Worm (Caenorhabditis elegans) whole organism, late embryonic: ENCODE results near the gene frg-1.

Experiments used
- C08G9.2 ChIP-seq: sonication (generic microtip); optimal IDR thresholded peaks from 2 replicates; lab custom pipeline; 2016; ENCODE audit warnings: mild to moderate bottlenecking, missing genetic modification characterization, moderate library complexity, missing compliant biosample characterization
- C38D4.7 ChIP-seq: fragments of 200-800 bp; sonication (Bioruptor generic); optimal IDR thresholded peaks from 2 replicates; lab custom pipeline; 2018; ENCODE audit warnings: mild to moderate bottlenecking, missing genetic modification characterization, moderate library complexity, missing compliant biosample characterization
- F13H6.1 ChIP-seq: sonication (generic microtip); optimal IDR thresholded peaks from 2 replicates; lab custom pipeline; 2016; ENCODE audit warnings: missing genetic modification characterization, missing compliant biosample characterization
- K02D7.2 ChIP-seq: sonication (generic microtip); optimal IDR thresholded peaks from 2 replicates; lab custom pipeline; 2017; ENCODE audit warnings: mild to moderate bottlenecking, missing genetic modification characterization, missing compliant biosample characterization
- T23F11.4 ChIP-seq: fragments of 200-800 bp; sonication (Bioruptor generic); optimal IDR thresholded peaks from 2 replicates; lab custom pipeline; 2018; ENCODE audit warnings: mild to moderate bottlenecking, missing genetic modification characterization, missing compliant biosample characterization
- ahr-1 ChIP-seq: sonication (generic microtip); optimal IDR thresholded peaks from 2 replicates; lab custom pipeline; 2016; ENCODE audit warnings: missing genetic modification characterization, missing compliant biosample characterization
- ama-1 ChIP-seq: fragments of 150-350 bp; optimal IDR thresholded peaks from 2 replicates; lab custom pipeline; 2014
- ceh-14 ChIP-seq: sonication (generic microtip); optimal IDR thresholded peaks from 2 replicates; lab custom pipeline; 2016; ENCODE audit warnings: missing genotype, missing genetic modification characterization, missing compliant biosample characterization
- ceh-19 ChIP-seq: fragments of 200-800 bp; sonication (Bioruptor generic); optimal IDR thresholded peaks from 2 replicates; lab custom pipeline; 2018; ENCODE audit warnings: mild to moderate bottlenecking, missing genetic modification characterization, missing compliant biosample characterization
- ceh-2 ChIP-seq: sonication (generic microtip); optimal IDR thresholded peaks from 2 replicates; lab custom pipeline; 2016; ENCODE audit warnings: missing genotype, missing genetic modification characterization, missing compliant biosample characterization
- ceh-24 ChIP-seq: sonication (generic microtip); optimal IDR thresholded peaks from 2 replicates; lab custom pipeline; 2016; ENCODE audit warnings: mild to moderate bottlenecking, missing genetic modification characterization, missing compliant biosample characterization
- ceh-31 ChIP-seq: sonication (generic microtip); optimal IDR thresholded peaks from 2 replicates; lab custom pipeline; 2016; ENCODE audit warnings: missing genetic modification characterization, missing compliant biosample characterization
- ceh-34 ChIP-seq: sonication (generic microtip); optimal IDR thresholded peaks from 2 replicates; lab custom pipeline; 2016; ENCODE audit warnings: mild to moderate bottlenecking, missing genetic modification characterization, missing compliant biosample characterization
- ceh-45 ChIP-seq: fragments of 200-800 bp; sonication (Bioruptor generic); IDR thresholded peaks from 2 replicates; pipeline ENCODE4 v1.3.6; 2022; ENCODE audit warnings: missing genetic modification reagents, missing genetic modification characterization, missing compliant biosample characterization
- ceh-48 ChIP-seq: sonication (generic microtip); optimal IDR thresholded peaks from 2 replicates; lab custom pipeline; 2016; ENCODE audit warnings: missing genetic modification characterization, inconsistent platforms, missing compliant biosample characterization
- ceh-9 ChIP-seq: sonication (generic microtip); optimal IDR thresholded peaks from 2 replicates; lab custom pipeline; 2016; ENCODE audit warnings: mild to moderate bottlenecking, missing genetic modification characterization, inconsistent platforms, missing compliant biosample characterization
- che-1 ChIP-seq: sonication (generic microtip); optimal IDR thresholded peaks from 2 replicates; lab custom pipeline; 2016; ENCODE audit warnings: mild to moderate bottlenecking, missing genetic modification characterization, missing compliant biosample characterization
- dmd-4 ChIP-seq: sonication (generic microtip); optimal IDR thresholded peaks from 2 replicates; lab custom pipeline; 2016; ENCODE audit warnings: borderline replicate concordance, missing genetic modification characterization, missing compliant biosample characterization
- dve-1 ChIP-seq: sonication (generic microtip); optimal IDR thresholded peaks from 2 replicates; lab custom pipeline; 2017; ENCODE audit warnings: antibody characterized with exemption, mild to moderate bottlenecking, missing genetic modification characterization, missing compliant biosample characterization
- elt-2 ChIP-seq: sonication (generic microtip); optimal IDR thresholded peaks from 2 replicates; lab custom pipeline; 2016; ENCODE audit warnings: missing genetic modification reagents, missing genetic modification characterization, missing compliant biosample characterization
- elt-4 ChIP-seq: sonication (generic microtip); optimal IDR thresholded peaks from 2 replicates; lab custom pipeline; 2016; ENCODE audit warnings: missing genetic modification characterization, missing compliant biosample characterization
- ets-4 ChIP-seq: sonication (generic microtip); optimal IDR thresholded peaks from 2 replicates; lab custom pipeline; 2016; ENCODE audit warnings: missing genetic modification characterization, missing compliant biosample characterization
- eyg-1 ChIP-seq: sonication (generic microtip); optimal IDR thresholded peaks from 2 replicates; lab custom pipeline; 2016; ENCODE audit warnings: missing genotype, missing genetic modification characterization, missing compliant biosample characterization
- fax-1 ChIP-seq: sonication (generic microtip); optimal IDR thresholded peaks from 2 replicates; lab custom pipeline; 2016; ENCODE audit warnings: missing genotype, missing genetic modification characterization, missing compliant biosample characterization
- fkh-10 ChIP-seq: fragments of 150-350 bp; optimal IDR thresholded peaks from 2 replicates; lab custom pipeline; 2014; ENCODE audit warnings: missing biosample characterization, missing genetic modification reagents, missing genetic modification characterization
- fkh-6 ChIP-seq: sonication (generic microtip); optimal IDR thresholded peaks from 2 replicates; lab custom pipeline; 2016; ENCODE audit warnings: missing genetic modification characterization, missing compliant biosample characterization
- hlh-13 ChIP-seq: fragments of 200-800 bp; sonication (Bioruptor generic); optimal IDR thresholded peaks from 2 replicates; lab custom pipeline; 2018; ENCODE audit warnings: mild to moderate bottlenecking, missing genetic modification characterization, missing compliant biosample characterization
- hlh-30 ChIP-seq: sonication (generic microtip); optimal IDR thresholded peaks from 2 replicates; lab custom pipeline; 2017; ENCODE audit warnings: antibody characterized with exemption, missing genetic modification characterization, missing compliant biosample characterization; ENCODE audit not compliant: insufficient read depth
- hlh-6 ChIP-seq: sonication (generic microtip); optimal IDR thresholded peaks from 2 replicates; lab custom pipeline; 2016; ENCODE audit warnings: missing genotype, missing genetic modification characterization, missing compliant biosample characterization
- hlh-8 ChIP-seq: sonication (generic microtip); optimal IDR thresholded peaks from 2 replicates; lab custom pipeline; 2016; ENCODE audit warnings: missing genotype, missing genetic modification characterization, missing compliant biosample characterization
- mec-3 ChIP-seq: sonication (generic microtip); optimal IDR thresholded peaks from 2 replicates; lab custom pipeline; 2016; ENCODE audit warnings: borderline replicate concordance, missing genetic modification characterization, missing compliant biosample characterization
- nfya-1 ChIP-seq: sonication (generic microtip); optimal IDR thresholded peaks from 2 replicates; lab custom pipeline; 2017; ENCODE audit warnings: missing genetic modification characterization, mild to moderate bottlenecking, missing compliant biosample characterization, antibody characterized with exemption, moderate library complexity
- npax-4 ChIP-seq: sonication (generic microtip); optimal IDR thresholded peaks from 2 replicates; lab custom pipeline; 2016; ENCODE audit warnings: missing genetic modification characterization, missing compliant biosample characterization
- pag-3 ChIP-seq: sonication (generic microtip); optimal IDR thresholded peaks from 2 replicates; lab custom pipeline; 2016; ENCODE audit warnings: missing compliant biosample characterization, missing genetic modification characterization, borderline replicate concordance
- pax-1 ChIP-seq: fragments of 150-350 bp; optimal IDR thresholded peaks from 2 replicates; lab custom pipeline; 2014; ENCODE audit warnings: missing biosample characterization, missing genetic modification characterization
- pqm-1 ChIP-seq: sonication (generic microtip); optimal IDR thresholded peaks from 2 replicates; lab custom pipeline; 2016; ENCODE audit warnings: missing genetic modification characterization, missing compliant biosample characterization
- rnt-1 ChIP-seq: sonication (generic microtip); optimal IDR thresholded peaks from 2 replicates; lab custom pipeline; 2016; ENCODE audit warnings: missing genetic modification characterization, missing compliant biosample characterization
- sdc-2 ChIP-seq: sonication (generic microtip); optimal IDR thresholded peaks from 2 replicates; lab custom pipeline; 2016; ENCODE audit warnings: missing genotype, missing genetic modification characterization, missing compliant biosample characterization
- sox-4 ChIP-seq: sonication (generic microtip); optimal IDR thresholded peaks from 2 replicates; lab custom pipeline; 2017; ENCODE audit warnings: mild to moderate bottlenecking, missing genetic modification characterization, inconsistent platforms, missing compliant biosample characterization
- syd-9 ChIP-seq: sonication (generic microtip); optimal IDR thresholded peaks from 2 replicates; lab custom pipeline; 2016; ENCODE audit warnings: mild to moderate bottlenecking, missing genetic modification characterization, moderate library complexity, missing compliant biosample characterization
- tbx-2 ChIP-seq: sonication (generic microtip); optimal IDR thresholded peaks from 2 replicates; lab custom pipeline; 2016; ENCODE audit warnings: missing genetic modification characterization, missing compliant biosample characterization
- tbx-7 ChIP-seq: sonication (generic microtip); optimal IDR thresholded peaks from 2 replicates; lab custom pipeline; 2016; ENCODE audit warnings: missing genotype, missing genetic modification characterization, missing compliant biosample characterization
- ttx-3 ChIP-seq: sonication (generic microtip); optimal IDR thresholded peaks from 2 replicates; lab custom pipeline; 2016; ENCODE audit warnings: missing genetic modification reagents, missing genetic modification characterization, missing compliant biosample characterization
- unc-42 ChIP-seq: sonication (generic microtip); optimal IDR thresholded peaks from 2 replicates; lab custom pipeline; 2016; ENCODE audit warnings: missing genotype, missing genetic modification characterization, missing compliant biosample characterization
- unc-55 ChIP-seq: sonication (generic microtip); optimal IDR thresholded peaks from 2 replicates; lab custom pipeline; 2017; ENCODE audit warnings: missing biosample characterization, missing genetic modification reagents, missing genetic modification characterization
- unc-86 ChIP-seq: sonication (generic microtip); optimal IDR thresholded peaks from 2 replicates; lab custom pipeline; 2016; ENCODE audit warnings: missing genetic modification characterization, missing compliant biosample characterization

frg-1 gene

DNA sequence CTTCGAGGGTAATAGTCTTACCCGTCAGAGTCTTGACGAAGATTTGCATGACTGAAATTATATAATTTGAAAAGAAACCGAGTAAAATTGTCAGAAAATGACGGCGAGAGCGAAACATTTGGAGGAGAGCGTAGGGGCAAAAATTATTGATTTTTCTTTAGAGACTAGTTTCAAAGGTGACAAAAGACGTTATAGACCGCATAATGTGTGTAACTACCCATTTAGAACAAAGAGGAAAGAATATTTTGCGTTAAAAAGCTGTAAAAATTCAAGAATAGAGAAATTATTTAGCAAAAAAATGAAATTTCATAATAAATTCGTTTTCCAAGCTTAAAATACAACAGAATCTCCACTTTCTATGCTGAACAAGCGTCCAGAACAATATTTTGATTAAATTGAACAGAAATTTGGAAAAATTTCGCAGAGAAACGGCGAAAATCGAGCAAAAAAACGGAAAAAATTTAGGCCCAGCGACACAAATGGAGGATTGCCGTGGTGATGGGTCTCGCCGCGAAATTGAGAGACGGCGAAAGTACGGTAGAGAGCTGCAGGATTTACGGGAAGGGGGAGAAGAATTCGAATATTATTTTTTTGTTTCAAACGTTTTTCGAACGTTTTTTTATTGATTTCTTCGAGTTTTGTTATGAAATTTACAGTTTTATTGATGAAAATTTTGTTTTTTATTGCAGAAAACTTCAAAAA lies at the start of gene frg-1, which contains the start of gene ubq-2:
TSS of gene frg-1 (plus strand) at position 690 of the 702 bp plus-strand sequence.
TSS of gene ubq-2 (minus strand) at position 51 of the 702 bp plus-strand sequence.
- TF ChIP-seq unc-86 (tag; lab: Kevin White, UChicago), result no peak
- TF ChIP-seq hlh-13, result no peak
- TF ChIP-seq fax-1, result no peak
- TF ChIP-seq pqm-1 (tag; lab: Kevin White, UChicago), result no peak
- TF ChIP-seq ceh-48 (tag; lab: Kevin White, UChicago), result peak; percentile 56
- TF ChIP-seq tbx-7 (tag; lab: Kevin White, UChicago), result no peak
- no peak for TF ChIP-seq hlh-6
- TF ChIP-seq ceh-24 (tag; lab: Kevin White, UChicago), result no peak
- no peak for TF ChIP-seq dmd-4 (tag; lab: Kevin White, UChicago)
- TF ChIP-seq ets-4 (tag; lab: Kevin White, UChicago), result no peak
- peak; percentile 2 for TF ChIP-seq dve-1 (tag; lab: Kevin White, UChicago)
- TF ChIP-seq ama-1 (lab: Kevin White, UChicago), result no peak
- TF ChIP-seq mec-3 (tag; lab: Kevin White, UChicago), result no peak
- peak; percentile 92 for TF ChIP-seq nfya-1 (tag; lab: Kevin White, UChicago)
- no peak for TF ChIP-seq T23F11.4
- TF ChIP-seq C08G9.2 (tag; lab: Kevin White, UChicago), result no peak
- no peak for TF ChIP-seq che-1 (tag; lab: Kevin White, UChicago)
- no peak for TF ChIP-seq ttx-3
- peak; percentile 6 for TF ChIP-seq tbx-2 (tag; lab: Kevin White, UChicago)
- TF ChIP-seq ceh-34 (tag; lab: Kevin White, UChicago), result peak; percentile 0
- no peak for TF ChIP-seq F13H6.1 (tag; lab: Kevin White, UChicago)
- no peak for TF ChIP-seq rnt-1 (tag; lab: Kevin White, UChicago)
- TF ChIP-seq fkh-6 (tag; lab: Kevin White, UChicago), result no peak
- TF ChIP-seq ceh-9 (tag; lab: Kevin White, UChicago), result no peak
- no peak for TF ChIP-seq npax-4
- no peak for TF ChIP-seq pag-3
- TF ChIP-seq ceh-19 (GFP tag; lab: Kevin White, UChicago), result no peak
- no peak for TF ChIP-seq C38D4.7 (GFP tag; lab: Kevin White, UChicago)
- no peak for TF ChIP-seq sdc-2 (tag; lab: Kevin White, UChicago)
- peak; percentile 29 for TF ChIP-seq ceh-31
- no peak for TF ChIP-seq elt-4 (tag; lab: Kevin White, UChicago)
- no peak for TF ChIP-seq ceh-14 (tag; lab: Kevin White, UChicago)
- TF ChIP-seq ceh-2 (tag; lab: Kevin White, UChicago), result no peak
- no peak for TF ChIP-seq ahr-1
- no peak for TF ChIP-seq unc-55 (GFP tag; lab: Kevin White, UChicago)
- TF ChIP-seq fkh-10, result no peak
- TF ChIP-seq K02D7.2, result no peak
- TF ChIP-seq unc-42 (tag; lab: Kevin White, UChicago), result no peak
- TF ChIP-seq pax-1 (tag; lab: Kevin White, UChicago), result no peak
- no peak for TF ChIP-seq syd-9 (tag; lab: Kevin White, UChicago)
- TF ChIP-seq hlh-30, result no peak
- TF ChIP-seq eyg-1 (tag; lab: Kevin White, UChicago), result no peak
- TF ChIP-seq ceh-45 (GFP tag; lab: Robert Waterston, UW), result no peak
- TF ChIP-seq hlh-8, result no peak
- TF ChIP-seq elt-2 (tag; lab: Kevin White, UChicago), result peak; percentile 17
- TF ChIP-seq sox-4, result no peak
- TF ChIP-seq, all 69 proteins: peak for 7
